Fruit fly (Drosophila melanogaster) whole organism, prepupa: ENCODE data around the gene CG13806.

Source experiments
- CG11902 ChIP-seq: fragments of 200-800 bp; sonication (Bioruptor generic); optimal IDR thresholded peaks from 3 replicates; lab custom pipeline; 2016; ENCODE audit warnings: missing biosample characterization, missing genetic modification characterization
- CG15336 ChIP-seq: fragments of 200-800 bp; sonication (Bioruptor generic); IDR thresholded peaks from 2 replicates; pipeline ENCODE4 v1.3.6; 2022; ENCODE audit warnings: missing biosample characterization, missing genetic modification characterization
- CG8119 ChIP-seq: fragments of 200-800 bp; sonication (Bioruptor generic); IDR thresholded peaks from 3 replicates; pipeline ENCODE4 v1.3.6; 2022; ENCODE audit warnings: missing biosample characterization, missing genetic modification characterization
- Sox14 ChIP-seq: fragments of 200-800 bp; sonication (Bioruptor generic); optimal IDR thresholded peaks from 3 replicates; lab custom pipeline; 2016; ENCODE audit warnings: missing biosample characterization, missing genetic modification characterization
- dsx ChIP-seq: fragments of 200-800 bp; optimal IDR thresholded peaks from 3 replicates; lab custom pipeline; 2019; ENCODE audit warnings: missing biosample characterization, mild to moderate bottlenecking, missing genetic modification characterization, moderate library complexity; ENCODE audit not compliant: poor library complexity, severe bottlenecking
- pdm3 ChIP-seq: fragments of 200-800 bp; sonication (Bioruptor generic); optimal IDR thresholded peaks from 3 replicates; lab custom pipeline; 2016; ENCODE audit warnings: missing biosample characterization, missing genetic modification characterization
- salr ChIP-seq, 2 experiments: fragments of 200-800 bp; sonication (Bioruptor generic); optimal IDR thresholded peaks; 3 replicates each; lab custom pipeline; 2016 to 2018; ENCODE audit warnings: missing biosample characterization in 2 of 2, missing genetic modification characterization in 2 of 2, mild to moderate bottlenecking in 1 of 2

DNA sequence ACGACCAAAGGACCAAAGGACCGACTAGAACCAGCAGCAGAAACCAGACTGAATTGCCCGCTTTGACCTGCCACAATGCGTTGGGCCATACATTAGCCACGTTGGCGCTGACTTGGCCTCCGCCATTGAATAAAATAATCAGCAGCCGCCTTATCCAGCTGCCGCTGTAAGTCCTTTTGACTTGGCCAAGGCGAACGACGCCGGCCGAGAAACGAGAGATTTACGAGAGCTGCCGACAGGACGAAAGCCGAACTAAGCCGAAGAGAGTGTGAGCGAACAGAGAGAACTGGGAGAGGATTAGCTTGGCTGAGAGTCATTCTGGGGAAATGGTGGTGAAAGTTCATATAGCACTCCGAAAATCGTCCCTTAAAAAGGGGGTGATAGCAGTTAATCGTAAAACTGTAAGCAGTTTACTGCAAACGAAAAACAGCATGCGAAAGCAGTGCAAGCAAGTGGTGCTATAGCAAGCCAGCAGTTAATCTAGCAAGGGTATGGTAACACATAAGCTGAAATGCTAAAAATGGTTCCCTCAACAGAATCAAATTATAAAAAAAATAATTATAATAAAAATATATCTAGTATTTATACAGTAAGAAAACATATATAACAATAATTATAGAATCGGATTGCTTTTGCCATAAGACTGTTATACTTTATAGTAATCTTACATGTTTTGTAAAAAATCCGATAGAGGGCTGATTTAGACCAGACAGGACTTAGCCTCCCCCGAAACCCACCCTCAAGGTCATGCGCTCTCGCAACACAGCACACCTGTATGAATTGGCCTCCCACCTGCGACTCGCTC is 37.6 kb upstream of the CG13806 start:
- TF ChIP-seq dsx (no peak), pdm3 (GFP tag; lab: Kevin White, UChicago) (no peak), salr (GFP tag; optimal IDR thresholded peaks at IDR 0.05; lab: Kevin White, UChicago) (no peak), CG11902 (GFP tag; lab: Kevin White, UChicago) (no peak), CG15336 (GFP tag; lab: Robert Waterston, UW) (no peak), Sox14 (no peak), CG8119 (GFP tag; lab: Robert Waterston, UW) (no peak)
